Worm (Caenorhabditis elegans) whole organism, dauer: ENCODE measurements around the gene lep-2.

Experiments
- unc-62 ChIP-seq: sonication (generic microtip); optimal IDR thresholded peaks from 2 replicates; lab custom pipeline; 2017; ENCODE audit warnings: missing biosample characterization, missing genetic modification reagents, missing genetic modification characterization

The lep-2 gene

ce11 chrIV:998914-999313 is 6.8 kb downstream of the lep-2 start, which contains the start of gene Y55F3AM.5:
Gene Y55F3AM.5, plus strand, starts transcription at chrIV:999214.
- no peak for TF ChIP-seq unc-62 (GFP tag; lab: Kevin White, UChicago)

- TF ChIP-seq unc-62 (GFP tag; lab: Kevin White, UChicago), result no peak
Observed at ce11 chrIV:999675-1000074, 7.6 kb downstream of the lep-2 start.

ce11 chrIV:1000441-1000840 is 8.4 kb downstream of the lep-2 start:
- no peak for TF ChIP-seq unc-62 (GFP tag; lab: Kevin White, UChicago)

ce11 chrIV:1005761-1006160 is 13.7 kb downstream of the lep-2 start, which contains the start of gene immp-2:
Gene immp-2, minus strand, starts transcription at chrIV:1005861.
- TF ChIP-seq unc-62 (GFP tag; lab: Kevin White, UChicago), result no peak

ce11 chrIV:1006662-1007061 is 14.6 kb downstream of the lep-2 start:
- no peak for TF ChIP-seq unc-62 (GFP tag; lab: Kevin White, UChicago)

ce11 chrIV:1009546-1009945 is 17.5 kb downstream of the lep-2 start, which contains the start of gene Y55F3AM.9:
Gene Y55F3AM.9, minus strand, starts transcription at chrIV:1009734.
- TF ChIP-seq unc-62 (GFP tag; lab: Kevin White, UChicago), result no peak

ce11 chrIV:1010212-1010611 is 18.1 kb downstream of the lep-2 start, which contains the start of gene atg-3:
Gene atg-3, plus strand, starts transcription at chrIV:1010512.
- TF ChIP-seq unc-62 (GFP tag; lab: Kevin White, UChicago), result no peak

- TF ChIP-seq unc-62 (GFP tag; lab: Kevin White, UChicago), result no peak
Observed at ce11 chrIV:1011776-1012175, 19.7 kb downstream of the lep-2 start.

ce11 chrIV:1012447-1012846 is 20.4 kb downstream of the lep-2 start, which contains the start of gene rbm-39:
Gene rbm-39, plus strand, starts transcription at chrIV:1012624.
- no peak for TF ChIP-seq unc-62 (GFP tag; lab: Kevin White, UChicago)

- TF ChIP-seq unc-62 (GFP tag; lab: Kevin White, UChicago), result no peak
Observed at ce11 chrIV:1013233-1013798, 21.2 kb downstream of the lep-2 start.

- TF ChIP-seq unc-62 (GFP tag; lab: Kevin White, UChicago), result no peak
Observed at ce11 chrIV:1015430-1015829, 23.3 kb downstream of the lep-2 start.

ce11 chrIV:1019801-1020200 is 27.7 kb downstream of the lep-2 start:
- TF ChIP-seq unc-62 (GFP tag; lab: Kevin White, UChicago), result no peak

- no peak for TF ChIP-seq unc-62 (GFP tag; lab: Kevin White, UChicago)
Observed at ce11 chrIV:1029939-1030338, 37.9 kb downstream of the lep-2 start, which contains the start of gene abhd-14. Gene abhd-14, minus strand, starts transcription at chrIV:1030039.

ce11 chrIV:1035108-1035507 is 43.0 kb downstream of the lep-2 start:
- no peak for TF ChIP-seq unc-62 (GFP tag; lab: Kevin White, UChicago)

ce11 chrIV:1038516-1038915 is 46.4 kb downstream of the lep-2 start:
- TF ChIP-seq unc-62 (GFP tag; lab: Kevin White, UChicago), result no peak

ce11 chrIV:1040537-1040936 is 48.5 kb downstream of the lep-2 start:
- TF ChIP-seq unc-62 (GFP tag; lab: Kevin White, UChicago), result no peak

- no peak for TF ChIP-seq unc-62 (GFP tag; lab: Kevin White, UChicago)
Observed at ce11 chrIV:1044287-1044686, 52.2 kb downstream of the lep-2 start, which contains the start of gene Y55F3AM.11. Gene Y55F3AM.11, minus strand, starts transcription at chrIV:1044387.
